Fruit fly (Drosophila melanogaster): ENCODE data around the gene CG14684.

DNA sequence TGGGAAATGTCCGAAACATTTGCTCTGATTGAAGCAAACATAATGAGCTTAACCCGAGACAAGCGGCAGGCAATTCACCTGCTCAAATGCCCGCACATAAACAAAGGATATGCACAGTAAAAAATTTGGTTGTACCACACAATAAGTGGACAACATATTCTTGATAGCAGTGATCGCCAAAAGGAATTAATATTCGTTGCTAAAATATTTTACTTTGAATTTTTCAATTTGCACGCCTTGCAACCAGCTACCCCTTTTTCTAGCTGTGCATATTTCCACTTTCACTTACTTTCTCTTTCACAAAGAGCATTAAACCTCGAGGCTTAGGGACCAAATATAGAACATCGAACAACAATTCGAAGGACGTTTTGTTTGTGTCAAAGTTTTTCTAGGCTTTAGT lies 40.9 kb downstream of the CG14684 start:
- TF ChIP-seq cnc (optimal IDR thresholded peaks at IDR 0.05) = no peak
- no peak for TF ChIP-seq Clk (GFP tag; optimal IDR thresholded peaks at IDR 0.05)
- TF ChIP-seq CG1620 (GFP tag; optimal IDR thresholded peaks at IDR 0.05) = no peak
- no peak for TF ChIP-seq CG14711 (tag; optimal IDR thresholded peaks at IDR 0.05)
- no peak for TF ChIP-seq Crg-1 (GFP tag; optimal IDR thresholded peaks at IDR 0.05)
- no peak for TF ChIP-seq toe (GFP tag; optimal IDR thresholded peaks at IDR 0.05)
- TF ChIP-seq CG7101 (tag; optimal IDR thresholded peaks at IDR 0.05) = no peak
- TF ChIP-seq CG7045 (GFP tag; optimal IDR thresholded peaks at IDR 0.05) = no peak
- TF ChIP-seq pad (GFP tag; optimal IDR thresholded peaks at IDR 0.05) = no peak
